Worm (Caenorhabditis elegans): ENCODE data around the gene aagr-3.

DNA sequence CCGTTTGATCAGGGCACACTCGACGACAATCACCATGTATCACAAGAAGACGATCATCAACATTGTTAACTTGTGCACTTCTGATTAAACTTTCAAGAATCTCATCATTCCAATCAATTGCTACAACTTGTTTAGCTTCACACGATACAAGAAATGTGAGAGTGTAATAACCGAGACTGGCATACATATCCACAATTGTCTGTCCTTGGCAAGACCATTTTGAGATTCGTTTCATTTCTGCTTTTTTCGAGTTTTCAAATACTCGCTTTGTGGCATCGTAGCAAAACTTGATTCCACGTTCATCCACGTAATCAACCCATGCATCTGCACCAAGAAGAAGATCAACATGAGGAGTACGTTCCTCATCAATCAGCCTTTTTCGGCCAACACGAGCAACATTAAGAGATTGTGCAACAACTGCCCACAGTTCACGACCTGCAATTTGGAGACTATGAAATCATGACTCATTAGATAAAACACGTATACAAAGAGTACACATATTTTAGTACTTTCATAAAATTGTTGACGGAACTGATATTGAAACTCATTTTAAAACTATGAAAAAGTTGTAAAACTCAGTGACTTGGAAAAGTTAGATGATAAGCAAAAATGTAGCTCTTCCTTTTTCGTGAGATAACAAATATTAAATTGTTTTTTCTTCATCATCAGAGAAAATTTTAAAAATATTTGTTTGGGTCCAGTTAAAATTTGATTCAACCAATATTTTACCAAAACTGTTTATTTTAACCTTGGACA is 16.7 kb downstream of the aagr-3 start:
- TF ChIP-seq nhr-237 (tag; optimal IDR thresholded peaks at IDR 0.05) (no peak), zag-1 (tag; optimal IDR thresholded peaks at IDR 0.05) (no peak), ztf-11 (tag; optimal IDR thresholded peaks at IDR 0.05) (no peak), lsy-12 (tag; optimal IDR thresholded peaks at IDR 0.05) (no peak), snpc-4 (tag; optimal IDR thresholded peaks at IDR 0.05) (no peak), skn-1 (tag; optimal IDR thresholded peaks at IDR 0.05) (no peak), pha-4 (tag; optimal IDR thresholded peaks at IDR 0.05) (no peak), nhr-76 (tag; optimal IDR thresholded peaks at IDR 0.05) (no peak), jun-1 (tag; optimal IDR thresholded peaks at IDR 0.05) (peak; percentile 39)

Measured in whole organism, L3 larva.